Fruit fly (Drosophila melanogaster) whole organism: ENCODE measurements around the gene CG33230.

Source experiments
- CG8478 ChIP-seq: fragments of >200 bp; optimal IDR thresholded peaks from 2 replicates; lab custom pipeline; 2018; ENCODE audit warnings: inconsistent platforms
- Dll ChIP-seq: fragments of >200 bp; optimal IDR thresholded peaks from 2 replicates; lab custom pipeline; 2017
- EcR ChIP-seq, 2 experiments: fragments of >200 bp; optimal IDR thresholded peaks; 2 replicates each; lab custom pipeline; 2017; ENCODE audit warnings: missing biosample characterization in 2 of 2, missing genetic modification characterization in 2 of 2, missing genetic modification reagents in 2 of 2
- pan ChIP-seq: fragments of >200 bp; optimal IDR thresholded peaks from 2 replicates; lab custom pipeline; 2017
- psq ChIP-seq: fragments of >200 bp; optimal IDR thresholded peaks from 2 replicates; lab custom pipeline; 2017
- usp ChIP-seq: fragments of >200 bp; optimal IDR thresholded peaks from 2 replicates; lab custom pipeline; 2017; ENCODE audit warnings: missing biosample characterization, missing genetic modification characterization, mixed read lengths

The CG33230 gene

dm6 chr3L:1609611-1610010 is 8.6 kb upstream of the CG33230 start:
- TF ChIP-seq psq (lab: Kevin White, UChicago) (no peak), EcR (GFP tag; optimal IDR thresholded peaks at IDR 0.05; lab: Kevin White, UChicago) (no peak), CG8478 (lab: Kevin White, UChicago) (no peak), pan (lab: Kevin White, UChicago) (no peak), usp (GFP tag; lab: Kevin White, UChicago) (no peak), Dll (no peak)

DNA sequence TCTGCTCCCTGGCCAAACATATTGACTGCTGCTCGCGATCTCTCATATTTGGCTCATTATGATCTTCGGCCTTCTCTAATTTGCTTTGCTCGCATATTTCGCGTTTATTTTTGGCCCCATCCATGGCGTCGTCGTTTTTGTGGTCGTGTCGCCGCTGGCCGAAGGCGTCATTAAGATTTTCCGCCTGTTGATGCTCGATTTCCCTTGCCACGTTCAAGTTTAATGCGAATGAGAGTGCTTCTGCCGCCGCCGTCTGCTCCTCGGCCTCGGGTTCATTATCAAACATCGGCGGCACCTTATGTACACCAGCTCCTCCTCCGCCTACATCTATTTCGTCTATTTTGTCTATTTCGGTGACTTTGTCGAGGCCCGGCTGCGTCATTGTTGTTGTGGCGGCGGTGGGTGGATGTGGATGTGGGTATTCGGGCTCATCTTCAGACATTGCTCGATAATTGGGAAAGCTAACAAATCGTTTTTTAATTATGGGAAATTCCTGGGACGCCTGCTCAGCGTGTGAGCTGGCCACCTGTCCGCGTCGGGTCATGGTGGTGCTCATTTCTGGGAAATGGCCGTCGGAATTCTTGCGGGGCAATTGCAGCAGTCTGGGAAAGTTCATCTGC is 3.6 kb upstream of the CG33230 start:
- TF ChIP-seq psq (lab: Kevin White, UChicago) (no peak), CG8478 (lab: Kevin White, UChicago) (no peak), pan (lab: Kevin White, UChicago) (no peak), EcR (GFP tag; optimal IDR thresholded peaks at IDR 0.05; lab: Kevin White, UChicago) (no peak), usp (GFP tag; lab: Kevin White, UChicago) (no peak), Dll (no peak)

- TF ChIP-seq usp (GFP tag; lab: Kevin White, UChicago), result no peak
- TF ChIP-seq CG8478 (lab: Kevin White, UChicago), result no peak
Measured at dm6 chr3L:1615701-1616100, 2.5 kb upstream of the CG33230 start, which contains the start of gene CG12105. CG12105 (minus strand) TSS chr3L:1615801.

DNA sequence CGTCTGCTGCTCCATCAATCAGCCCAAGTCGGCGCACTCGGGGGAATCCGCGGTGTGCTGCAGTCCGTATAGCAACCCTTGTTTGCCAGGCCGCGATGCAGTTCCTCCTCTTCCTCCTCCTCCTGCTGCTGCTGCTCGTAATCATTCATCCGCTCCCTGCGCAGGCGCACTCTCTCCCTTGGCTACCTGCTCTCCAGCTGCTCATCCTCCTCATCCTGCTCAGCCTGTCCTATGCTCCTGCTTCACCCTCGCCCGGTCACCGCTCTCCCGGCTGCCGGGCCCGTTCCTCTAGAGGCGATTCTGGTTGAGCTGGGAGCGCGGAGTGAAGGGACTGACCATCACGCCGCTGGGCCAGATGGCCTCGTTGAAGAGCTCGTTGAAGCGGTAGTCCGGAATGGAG is 8.7 kb downstream of the CG33230 start:
- TF ChIP-seq usp (GFP tag; lab: Kevin White, UChicago) (no peak), psq (lab: Kevin White, UChicago) (no peak), Dll (no peak), pan (lab: Kevin White, UChicago) (no peak), CG8478 (lab: Kevin White, UChicago) (no peak), EcR (GFP tag; optimal IDR thresholded peaks at IDR 0.05; lab: Kevin White, UChicago) (no peak)

DNA sequence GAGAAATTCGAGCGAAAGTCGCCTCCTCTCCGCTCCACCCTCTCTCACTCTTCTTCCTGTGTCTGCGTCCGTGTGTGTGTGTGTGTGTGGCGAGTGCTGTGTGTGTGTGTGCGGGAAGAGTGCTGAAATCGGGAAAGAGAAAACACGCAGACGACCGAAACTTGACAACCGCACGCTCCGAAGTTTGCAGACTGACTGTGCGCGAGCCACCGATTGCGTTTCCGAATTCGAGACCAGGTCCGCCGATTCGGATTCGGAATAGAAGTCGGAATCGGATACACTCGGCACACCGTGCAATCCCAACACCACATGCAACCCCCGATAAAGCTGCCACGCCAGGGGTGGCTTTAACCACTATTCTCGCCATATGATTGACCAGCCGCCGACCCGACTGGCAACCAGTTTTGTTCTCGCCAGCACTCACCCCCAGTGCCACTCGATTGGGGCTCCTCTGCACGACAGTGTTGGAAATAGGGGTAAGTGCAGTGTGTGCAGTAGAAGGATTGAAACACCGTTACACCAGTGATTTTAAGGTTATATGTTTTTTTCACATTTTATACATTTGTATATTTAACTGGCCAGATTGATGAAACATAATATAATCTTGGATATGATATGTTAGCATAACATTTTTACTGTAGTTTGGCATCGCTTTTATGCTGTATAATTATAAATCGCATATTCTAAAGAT is 10.1 kb downstream of the CG33230 start, which contains the start of gene CG13928:
Gene CG13928, minus strand, starts transcription at position 202 of the 691 bp plus-strand sequence.
- no peak for TF ChIP-seq Dll
- no peak for TF ChIP-seq psq (lab: Kevin White, UChicago)
- no peak for TF ChIP-seq CG8478 (lab: Kevin White, UChicago)
- no peak for TF ChIP-seq EcR (GFP tag; optimal IDR thresholded peaks at IDR 0.05; lab: Kevin White, UChicago)
- TF ChIP-seq usp (GFP tag; lab: Kevin White, UChicago), result no peak
- TF ChIP-seq pan (lab: Kevin White, UChicago), result no peak

DNA sequence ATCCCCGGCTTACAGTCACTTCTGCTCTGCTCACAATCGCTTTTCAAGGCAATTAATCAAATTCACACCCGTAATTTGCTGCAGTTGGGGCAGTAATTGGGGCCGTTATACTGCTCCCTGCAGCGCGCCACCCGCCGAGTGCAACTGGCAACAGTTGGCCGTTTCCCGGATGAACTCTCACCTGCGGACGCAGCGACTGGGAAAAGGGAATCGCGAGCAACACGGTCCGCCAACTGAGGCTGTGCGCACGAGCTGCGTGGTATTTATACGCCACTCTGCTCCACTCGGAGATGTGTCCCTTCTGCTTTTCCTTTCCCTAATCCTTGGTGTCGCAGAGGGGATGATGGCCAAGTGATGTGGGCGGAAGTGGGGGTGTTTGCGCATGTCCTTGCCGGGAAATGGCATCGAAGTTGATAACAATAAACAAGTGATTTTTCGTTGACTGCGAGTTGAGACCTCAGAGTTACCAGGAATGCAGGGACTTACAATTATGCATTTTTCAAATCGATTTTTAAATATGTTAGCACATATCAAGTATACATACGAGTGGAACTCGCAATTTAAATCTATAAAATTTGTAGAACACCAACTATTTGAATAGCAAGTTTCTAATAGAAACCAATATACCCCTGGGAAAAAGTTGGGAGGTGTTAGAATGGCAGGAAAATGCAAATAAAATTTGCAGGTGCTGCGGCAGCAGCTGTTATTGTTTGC is 11.0 kb downstream of the CG33230 start, which contains the start of gene GC:
Gene GC, minus strand, starts transcription at position 238 of the 714 bp plus-strand sequence.
- TF ChIP-seq Dll (no peak), psq (lab: Kevin White, UChicago) (no peak), EcR (GFP tag; optimal IDR thresholded peaks at IDR 0.05; lab: Kevin White, UChicago) (no peak), CG8478 (lab: Kevin White, UChicago) (no peak), pan (lab: Kevin White, UChicago) (no peak), usp (GFP tag; lab: Kevin White, UChicago) (no peak)

dm6 chr3L:1636886-1637285 is 18.7 kb downstream of the CG33230 start:
- TF ChIP-seq Dll, result no peak
- no peak for TF ChIP-seq CG8478 (lab: Kevin White, UChicago)

- no peak for TF ChIP-seq CG8478 (lab: Kevin White, UChicago)
- TF ChIP-seq pan (lab: Kevin White, UChicago), result no peak
- TF ChIP-seq psq (lab: Kevin White, UChicago), result no peak
- no peak for TF ChIP-seq usp (GFP tag; lab: Kevin White, UChicago)
- TF ChIP-seq Dll, result no peak
- TF ChIP-seq EcR (GFP tag; optimal IDR thresholded peaks at IDR 0.05; lab: Kevin White, UChicago), result no peak
Measured at dm6 chr3L:1637652-1638051, 19.4 kb downstream of the CG33230 start, which contains the start of gene nSyb. nSyb (minus strand) TSS chr3L:1637752.

DNA sequence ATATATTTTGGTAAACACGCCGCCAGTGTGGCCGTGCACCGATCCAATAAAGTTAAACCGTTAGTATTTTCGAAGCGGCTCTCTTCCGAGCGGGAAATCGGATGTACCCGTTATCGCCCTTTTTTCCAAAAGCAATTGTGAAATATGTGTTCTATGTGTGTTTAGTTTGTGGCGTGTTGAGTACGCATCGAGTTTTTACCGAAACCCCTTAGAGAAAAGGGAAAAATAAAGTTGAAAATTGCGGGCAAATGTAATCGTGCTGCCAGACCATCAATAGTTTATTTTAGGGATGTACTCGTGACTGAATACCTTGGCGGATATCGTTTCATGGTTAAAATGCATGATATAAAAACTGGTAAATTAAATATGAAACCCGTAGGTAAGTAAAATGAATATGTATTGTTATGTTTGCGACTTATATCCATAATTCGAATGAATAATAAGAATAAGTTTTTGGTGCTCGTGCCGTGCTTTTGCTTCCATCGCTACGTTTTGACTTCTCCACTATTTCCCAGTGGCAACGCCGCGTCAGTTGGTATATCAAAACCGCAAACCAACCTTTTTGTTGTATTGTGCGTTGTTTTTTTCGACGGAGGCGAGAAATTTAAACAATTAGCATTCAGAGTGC is 21.1 kb downstream of the CG33230 start, which contains the start of the genes Mettl2 and Bgb:
Gene Mettl2, minus strand, starts transcription at position 51 of the 628 bp plus-strand sequence.
Gene Bgb, plus strand, starts transcription at position 527 of the 628 bp plus-strand sequence.
- no peak for TF ChIP-seq pan (lab: Kevin White, UChicago)
- TF ChIP-seq Dll, result no peak
- TF ChIP-seq EcR (GFP tag; optimal IDR thresholded peaks at IDR 0.05; lab: Kevin White, UChicago), result no peak
- no peak for TF ChIP-seq usp (GFP tag; lab: Kevin White, UChicago)
- no peak for TF ChIP-seq psq (lab: Kevin White, UChicago)
- no peak for TF ChIP-seq CG8478 (lab: Kevin White, UChicago)

DNA sequence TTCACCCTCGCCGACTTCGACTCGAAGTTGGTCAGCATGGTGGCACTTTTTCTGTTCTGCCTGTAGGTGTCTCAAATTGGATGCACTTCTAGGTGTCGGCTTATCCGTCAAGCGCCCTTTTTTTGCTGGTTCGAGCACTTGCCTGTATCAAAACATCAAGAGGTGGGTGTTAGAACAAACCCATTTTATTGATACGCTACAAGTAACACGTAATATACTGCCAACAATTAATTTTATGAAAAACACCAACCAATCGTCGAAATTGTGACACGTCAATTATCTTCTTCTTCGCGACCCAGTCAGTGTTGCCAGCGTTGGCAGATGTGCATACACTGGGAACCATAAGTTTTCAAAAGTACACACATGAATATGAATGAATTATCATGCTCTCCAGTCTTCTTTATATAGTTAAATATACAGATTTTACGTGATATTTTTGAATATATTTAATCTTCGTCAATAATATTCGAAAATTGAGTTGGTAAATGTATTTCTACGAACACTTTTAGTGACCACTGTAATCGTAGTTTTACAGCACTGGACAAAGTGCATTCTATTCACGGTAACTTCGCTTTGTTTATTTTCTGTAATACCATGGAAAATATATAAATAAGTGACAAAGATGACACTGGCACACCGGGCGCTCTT is 26.8 kb downstream of the CG33230 start, which contains the start of the genes alphaCOP and CG13919:
Gene alphaCOP, minus strand, starts transcription at position 280 of the 648 bp plus-strand sequence.
Gene CG13919, plus strand, starts transcription at position 548 of the 648 bp plus-strand sequence.
- TF ChIP-seq Dll (no peak), psq (lab: Kevin White, UChicago) (no peak), CG8478 (lab: Kevin White, UChicago) (no peak), pan (lab: Kevin White, UChicago) (no peak)
